Fruit fly (Drosophila melanogaster): Measurements from ENCODE around the gene ppk31.

Gene ppk31

DNA sequence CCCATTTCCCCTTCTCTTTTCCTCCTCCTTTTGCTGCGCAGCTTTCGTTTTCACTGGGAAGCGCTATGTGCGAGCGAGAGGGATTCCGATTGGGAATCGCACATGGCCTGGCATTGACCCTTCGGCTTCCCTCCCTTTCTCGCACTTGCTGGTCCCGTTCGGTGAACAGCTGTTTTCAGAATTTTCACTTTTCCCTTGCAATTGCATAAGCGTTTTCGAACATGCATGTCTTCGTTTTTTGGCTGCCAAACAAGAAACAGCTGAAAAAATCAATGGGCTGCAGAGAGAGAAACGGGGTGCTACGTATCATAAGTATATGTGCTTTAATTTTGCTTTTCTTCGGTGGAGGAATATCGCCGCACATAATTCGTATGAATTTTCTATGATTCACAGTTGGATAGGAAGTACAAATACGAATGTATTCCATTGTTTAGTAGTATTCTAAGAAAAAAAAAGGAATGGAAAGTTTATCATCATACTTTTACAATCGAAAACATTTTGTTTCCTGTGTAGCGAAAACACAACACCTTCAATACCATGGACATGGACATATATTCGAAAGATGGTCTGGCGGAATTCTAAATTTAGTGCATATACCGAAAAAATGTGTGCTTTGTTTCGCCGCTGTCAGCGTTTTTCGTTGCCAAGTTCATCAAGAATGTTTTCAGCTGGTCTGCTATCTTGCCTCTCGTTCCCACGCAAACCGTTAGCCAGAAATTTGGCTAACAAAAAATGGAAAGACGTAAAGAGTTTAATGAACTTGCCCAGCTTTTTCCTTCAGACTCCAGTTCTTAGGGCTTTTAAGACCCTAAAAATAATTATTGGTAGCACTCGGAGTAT is 10.6 kb upstream of the ppk31 start (continued):
- no peak for TF ChIP-seq ERR (GFP tag; optimal IDR thresholded peaks at IDR 0.05)
- TF ChIP-seq CG10321 (GFP tag; IDR thresholded peaks at IDR 0.05) = no peak
- no peak for TF ChIP-seq zfh1 (GFP tag; IDR thresholded peaks at IDR 0.05)
- TF ChIP-seq CG10431 (GFP tag; optimal IDR thresholded peaks at IDR 0.05) = peak; percentile 22
- TF ChIP-seq CG11247 (GFP tag; IDR thresholded peaks at IDR 0.05) = no peak
- peak; percentile 16 for TF ChIP-seq CG4820 (GFP tag; optimal IDR thresholded peaks at IDR 0.05)
- no peak for TF ChIP-seq TFAM (GFP tag; optimal IDR thresholded peaks at IDR 0.05)
- TF ChIP-seq gem (tag; optimal IDR thresholded peaks at IDR 0.05) = peak; percentile 77
- TF ChIP-seq CG1024 (GFP tag; IDR thresholded peaks at IDR 0.05) = no peak
- TF ChIP-seq CoRest (tag; optimal IDR thresholded peaks at IDR 0.05) = peak; percentile 62
- no peak for TF ChIP-seq CG6272 (GFP tag; IDR thresholded peaks at IDR 0.05)
- no peak for TF ChIP-seq CG15601 (tag; optimal IDR thresholded peaks at IDR 0.05)
- peak; percentile 25 for TF ChIP-seq ind (GFP tag; optimal IDR thresholded peaks at IDR 0.05)
- no peak for TF ChIP-seq CG15479 (GFP tag; optimal IDR thresholded peaks at IDR 0.05)
- TF ChIP-seq Gsc (GFP tag; IDR thresholded peaks at IDR 0.05) = no peak
- no peak for TF ChIP-seq Poxn (GFP tag; IDR thresholded peaks at IDR 0.05)
- peak; percentile 3 for TF ChIP-seq CG15696 (tag; optimal IDR thresholded peaks at IDR 0.05)
- no peak for TF ChIP-seq ase (GFP tag; IDR thresholded peaks at IDR 0.05)
- no peak for TF ChIP-seq Atf-2 (GFP tag; optimal IDR thresholded peaks at IDR 0.05)
- TF ChIP-seq CG11695 (GFP tag; IDR thresholded peaks at IDR 0.05) = peak; percentile 54; the same call in 2 of the 3 replicates
- peak; percentile 65 for TF ChIP-seq Sox102F (GFP tag; optimal IDR thresholded peaks at IDR 0.05)
- TF ChIP-seq bowl (GFP tag; IDR thresholded peaks at IDR 0.05) = no peak
- TF ChIP-seq corto (GFP tag; optimal IDR thresholded peaks at IDR 0.05) = no peak
- TF ChIP-seq pnt (GFP tag; optimal IDR thresholded peaks at IDR 0.05) = no peak
- TF ChIP-seq CG17568 (GFP tag; optimal IDR thresholded peaks at IDR 0.05) = peak; percentile 9
- no peak for TF ChIP-seq CG10654 (GFP tag; optimal IDR thresholded peaks at IDR 0.05)
- TF ChIP-seq CG6854 (GFP tag; optimal IDR thresholded peaks at IDR 0.05) = no peak
- TF ChIP-seq sens (GFP tag) = peak; percentile 83
- no peak for TF ChIP-seq Dad (GFP tag; optimal IDR thresholded peaks at IDR 0.05)
- peak; percentile 26; the same call in 1 of the 2 replicates for TF ChIP-seq esg (GFP tag; conservative IDR thresholded peaks at IDR 0.05)
- TF ChIP-seq CG12219 (GFP tag; optimal IDR thresholded peaks at IDR 0.05) = peak; percentile 16
- TF ChIP-seq CG13287 (GFP tag; IDR thresholded peaks at IDR 0.05; ENCODE audit: partially characterized antibody) = no peak
- peak; percentile 25 for TF ChIP-seq YL-1 (GFP tag; optimal IDR thresholded peaks at IDR 0.05)
- TF ChIP-seq lab (GFP tag; optimal IDR thresholded peaks at IDR 0.05) = peak; percentile 54
- TF ChIP-seq CG2202 (tag; optimal IDR thresholded peaks at IDR 0.05) = no peak
- TF ChIP-seq ken (GFP tag; IDR thresholded peaks at IDR 0.05) = no peak
- no peak for TF ChIP-seq MESR4 (GFP tag; optimal IDR thresholded peaks at IDR 0.05)
- no peak for TF ChIP-seq cato (GFP tag; optimal IDR thresholded peaks at IDR 0.05; ENCODE audit: borderline replicate concordance)
- no peak for TF ChIP-seq seq (GFP tag; IDR thresholded peaks at IDR 0.05)
- no peak for TF ChIP-seq CG17186 (GFP tag; optimal IDR thresholded peaks at IDR 0.05)
- TF ChIP-seq ara (GFP tag; IDR thresholded peaks at IDR 0.05) = no peak
- peak; percentile 11 for TF ChIP-seq psq (GFP tag; optimal IDR thresholded peaks at IDR 0.05)
- peak; percentile 58 for TF ChIP-seq phol (tag; optimal IDR thresholded peaks at IDR 0.05)
- TF ChIP-seq kah (GFP tag; optimal IDR thresholded peaks at IDR 0.05) = peak; percentile 45
- no peak for TF ChIP-seq maf-S (GFP tag; optimal IDR thresholded peaks at IDR 0.05)
- no peak for TF ChIP-seq CG34224 (GFP tag; IDR thresholded peaks at IDR 0.05; ENCODE audit: partially characterized antibody)
- TF ChIP-seq CG16815 (GFP tag; optimal IDR thresholded peaks at IDR 0.05) = no peak
- TF ChIP-seq Sry-δ (GFP tag; optimal IDR thresholded peaks at IDR 0.05) = no peak
- TF ChIP-seq bsh (GFP tag; optimal IDR thresholded peaks at IDR 0.05) = peak in 1 of 2 experiments; percentile 63
